Fruit fly (Drosophila melanogaster): Measurements from ENCODE around the gene CG7600.

DNA sequence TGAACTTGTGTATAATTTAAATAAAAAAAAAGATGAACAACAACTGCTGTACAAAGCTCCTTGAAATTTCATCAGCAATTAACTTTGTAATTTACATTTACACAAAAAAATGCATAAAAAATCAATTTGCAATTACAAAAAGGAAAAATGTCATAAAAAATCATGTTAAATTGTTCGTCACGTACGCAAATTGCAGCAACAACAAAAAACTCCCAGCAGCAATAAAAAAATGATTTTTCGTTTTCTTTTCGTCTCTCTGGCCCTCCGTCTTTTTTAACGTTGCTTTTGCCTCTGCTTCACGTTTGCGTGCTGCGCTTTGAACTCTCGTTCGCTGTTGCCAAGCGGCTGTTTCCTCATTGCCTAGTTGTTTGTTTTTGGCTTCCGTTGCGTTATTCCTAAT, 42.6 kb downstream of the CG7600 start:
- TF ChIP-seq CG6272 (GFP tag; IDR thresholded peaks at IDR 0.05) = no peak
- no peak for TF ChIP-seq tup (GFP tag; optimal IDR thresholded peaks at IDR 0.05)
- TF ChIP-seq CG5953 (GFP tag; IDR thresholded peaks at IDR 0.05) = no peak
- no peak for TF ChIP-seq sc (optimal IDR thresholded peaks at IDR 0.05)
- no peak for TF ChIP-seq sc (GFP tag; optimal IDR thresholded peaks at IDR 0.05)
- TF ChIP-seq fd3F (GFP tag; optimal IDR thresholded peaks at IDR 0.05) = no peak
- no peak for TF ChIP-seq CG9817 (tag; optimal IDR thresholded peaks at IDR 0.05)
- TF ChIP-seq Blimp-1 (GFP tag; optimal IDR thresholded peaks at IDR 0.05) = no peak
- TF ChIP-seq CG8281 (tag; optimal IDR thresholded peaks at IDR 0.05) = no peak
